Fruit fly (Drosophila melanogaster): ENCODE results near the gene CG7044.

DNA sequence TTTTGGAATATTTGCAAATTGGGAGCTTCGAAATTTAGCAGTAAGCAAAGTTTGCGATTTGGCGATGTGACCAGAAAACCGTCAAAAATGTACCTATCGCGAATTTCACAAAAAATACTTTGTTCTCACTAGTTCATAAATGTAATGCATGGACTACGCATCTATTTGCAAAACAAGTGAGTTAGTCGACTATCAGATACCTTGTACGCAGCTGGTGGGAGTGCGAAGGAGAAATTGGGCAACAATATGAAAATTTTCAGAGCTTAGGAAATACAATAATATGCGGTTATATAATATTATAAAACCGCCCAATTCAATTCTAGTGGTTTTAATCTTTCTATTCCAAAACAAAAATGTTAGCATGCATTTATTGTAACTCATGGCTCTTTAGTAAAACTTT lies 17.3 kb upstream of the CG7044 start, which contains the start of gene Bdbt:
- TF ChIP-seq Lpt (GFP tag; optimal IDR thresholded peaks at IDR 0.05): no peak
- no peak for TF ChIP-seq Sox102F (GFP tag; optimal IDR thresholded peaks at IDR 0.05)

Data from whole organism, prepupa.